Fruit fly (Drosophila melanogaster) Kc167 (cell line): ENCODE data around the gene CG14265.

Experiments
- Myc ChIP-seq: fragments of >200 bp; optimal IDR thresholded peaks from 2 replicates; lab custom pipeline; 2017; ENCODE audit warnings: missing external identifiers
- Sin3A ChIP-seq: fragments of >200 bp; optimal IDR thresholded peaks from 2 replicates; lab custom pipeline; 2018; ENCODE audit warnings: missing external identifiers
- h ChIP-seq: fragments of >200 bp; optimal IDR thresholded peaks from 3 replicates; lab custom pipeline; 2018; ENCODE audit warnings: missing external identifiers
- insv ChIP-seq: fragments of >200 bp; optimal IDR thresholded peaks from 3 replicates; lab custom pipeline; 2018; ENCODE audit warnings: missing external identifiers
- psq ChIP-seq: fragments of >200 bp; optimal IDR thresholded peaks from 2 replicates; lab custom pipeline; 2017; ENCODE audit warnings: missing external identifiers
- ttk ChIP-seq: sonication (Bioruptor generic); optimal IDR thresholded peaks from 2 replicates; lab custom pipeline; 2017; ENCODE audit warnings: missing external identifiers

The CG14265 gene

dm6 chrX:3205887-3206794 is 30.3 kb downstream of the CG14265 start:
- no peak for TF ChIP-seq Sin3A (lab: Kevin White, UChicago)
- TF ChIP-seq Myc (lab: Kevin White, UChicago): no peak
- TF ChIP-seq h (lab: Kevin White, UChicago): no peak
- no peak for TF ChIP-seq psq (lab: Kevin White, UChicago)
- no peak for TF ChIP-seq insv (lab: Kevin White, UChicago)
- no peak for TF ChIP-seq ttk

dm6 chrX:3193774-3194173 is 42.7 kb downstream of the CG14265 start:
- TF ChIP-seq Myc (lab: Kevin White, UChicago): no peak
- TF ChIP-seq insv (lab: Kevin White, UChicago): no peak
- TF ChIP-seq psq (lab: Kevin White, UChicago): no peak
- TF ChIP-seq Sin3A (lab: Kevin White, UChicago): no peak
- no peak for TF ChIP-seq h (lab: Kevin White, UChicago)
- no peak for TF ChIP-seq ttk

dm6 chrX:3192301-3192700 is 44.2 kb downstream of the CG14265 start:
- no peak for TF ChIP-seq Myc (lab: Kevin White, UChicago)
- no peak for TF ChIP-seq h (lab: Kevin White, UChicago)
- no peak for TF ChIP-seq Sin3A (lab: Kevin White, UChicago)
- no peak for TF ChIP-seq ttk
- no peak for TF ChIP-seq insv (lab: Kevin White, UChicago)
- TF ChIP-seq psq (lab: Kevin White, UChicago): no peak

dm6 chrX:3190837-3191458 is 45.5 kb downstream of the CG14265 start:
- TF ChIP-seq ttk (no peak), psq (lab: Kevin White, UChicago) (no peak), Myc (lab: Kevin White, UChicago) (no peak), Sin3A (lab: Kevin White, UChicago) (no peak), h (lab: Kevin White, UChicago) (no peak), insv (lab: Kevin White, UChicago) (no peak)

- no peak for TF ChIP-seq ttk
- TF ChIP-seq insv (lab: Kevin White, UChicago): no peak
- no peak for TF ChIP-seq psq (lab: Kevin White, UChicago)
- no peak for TF ChIP-seq Myc (lab: Kevin White, UChicago)
- TF ChIP-seq h (lab: Kevin White, UChicago): no peak
- no peak for TF ChIP-seq Sin3A (lab: Kevin White, UChicago)
Observed at dm6 chrX:3189723-3190122, 46.8 kb downstream of the CG14265 start.

- no peak for TF ChIP-seq h (lab: Kevin White, UChicago)
- TF ChIP-seq Myc (lab: Kevin White, UChicago): no peak
- TF ChIP-seq insv (lab: Kevin White, UChicago): no peak
- no peak for TF ChIP-seq Sin3A (lab: Kevin White, UChicago)
- no peak for TF ChIP-seq ttk
- no peak for TF ChIP-seq psq (lab: Kevin White, UChicago)
Observed at dm6 chrX:3189155-3189554, 47.3 kb downstream of the CG14265 start.

dm6 chrX:3188419-3188818 is 48.1 kb downstream of the CG14265 start:
- TF ChIP-seq insv (lab: Kevin White, UChicago) (no peak), Myc (lab: Kevin White, UChicago) (no peak), ttk (no peak), Sin3A (lab: Kevin White, UChicago) (no peak), psq (lab: Kevin White, UChicago) (no peak), h (lab: Kevin White, UChicago) (no peak)

dm6 chrX:3187593-3187992 is 48.9 kb downstream of the CG14265 start:
- TF ChIP-seq Sin3A (lab: Kevin White, UChicago): no peak
- TF ChIP-seq psq (lab: Kevin White, UChicago): no peak
- no peak for TF ChIP-seq h (lab: Kevin White, UChicago)
- no peak for TF ChIP-seq ttk
- no peak for TF ChIP-seq insv (lab: Kevin White, UChicago)
- TF ChIP-seq Myc (lab: Kevin White, UChicago): no peak

- TF ChIP-seq Myc (lab: Kevin White, UChicago) (no peak), ttk (no peak), psq (lab: Kevin White, UChicago) (no peak), h (lab: Kevin White, UChicago) (no peak), Sin3A (lab: Kevin White, UChicago) (no peak), insv (lab: Kevin White, UChicago) (no peak)
Observed at dm6 chrX:3186550-3186949, 49.9 kb downstream of the CG14265 start.
